Worm (Caenorhabditis elegans): Measurements from ENCODE around the gene spe-17.

The spe-17 gene

ce11 chrIV:12013120-12013519 is at the start of gene spe-17:
Gene spe-17 (plus strand): TSS chrIV:12013420.
- TF ChIP-seq nhr-28 (tag; optimal IDR thresholded peaks at IDR 0.05) = no peak
- no peak for TF ChIP-seq ztf-11 (tag; optimal IDR thresholded peaks at IDR 0.05)
- no peak for TF ChIP-seq aly-2 (tag; optimal IDR thresholded peaks at IDR 0.05)
- no peak for TF ChIP-seq tbx-2 (tag; optimal IDR thresholded peaks at IDR 0.05)
- no peak for TF ChIP-seq lin-39 (tag; optimal IDR thresholded peaks at IDR 0.05)
- TF ChIP-seq nhr-76 (tag; optimal IDR thresholded peaks at IDR 0.05) = no peak
- no peak for TF ChIP-seq ceh-9 (tag; optimal IDR thresholded peaks at IDR 0.05)
- TF ChIP-seq nfya-1 (tag; optimal IDR thresholded peaks at IDR 0.05; ENCODE audit: insufficient read depth) = no peak

ce11 chrIV:11965327-11965726 is 47.9 kb upstream of the spe-17 start, which contains the start of gene srj-1:
Gene srj-1 (minus strand): TSS chrIV:11965427.
- peak; percentile 49 for TF ChIP-seq nhr-11 (tag; optimal IDR thresholded peaks at IDR 0.05)
- no peak for TF ChIP-seq fkh-2 (tag; optimal IDR thresholded peaks at IDR 0.05)
- TF ChIP-seq fos-1 (tag; optimal IDR thresholded peaks at IDR 0.05) = no peak

ce11 chrIV:11970171-11970570 is 43.0 kb upstream of the spe-17 start, which contains the start of gene ZK829.9:
Gene ZK829.9 (plus strand): TSS chrIV:11970534.
- TF ChIP-seq zag-1 (tag; optimal IDR thresholded peaks at IDR 0.05) (no peak), nhr-67 (tag; optimal IDR thresholded peaks at IDR 0.05) (no peak), pqm-1 (tag; optimal IDR thresholded peaks at IDR 0.05) (no peak), elt-1 (tag; optimal IDR thresholded peaks at IDR 0.05) (no peak), elt-2 (tag; optimal IDR thresholded peaks at IDR 0.05) (no peak), nhr-25 (tag; optimal IDR thresholded peaks at IDR 0.05) (no peak), fkh-10 (GFP tag; optimal IDR thresholded peaks at IDR 0.05) (no peak), skn-1 (tag; optimal IDR thresholded peaks at IDR 0.05) (no peak), ceh-82 (tag; optimal IDR thresholded peaks at IDR 0.05) (no peak), R02D3.7 (tag; optimal IDR thresholded peaks at IDR 0.05) (no peak), tbx-2 (tag; optimal IDR thresholded peaks at IDR 0.05) (no peak), ztf-11 (tag; optimal IDR thresholded peaks at IDR 0.05) (no peak), egl-27 (tag; optimal IDR thresholded peaks at IDR 0.05) (no peak), lin-15B (tag; optimal IDR thresholded peaks at IDR 0.05) (no peak), nhr-43 (tag; optimal IDR thresholded peaks at IDR 0.05; ENCODE audit: poor library complexity, severe bottlenecking) (no peak), nhr-76 (tag; optimal IDR thresholded peaks at IDR 0.05) (no peak), nfya-1 (tag; optimal IDR thresholded peaks at IDR 0.05; ENCODE audit: insufficient read depth) (no peak), jun-1 (tag; optimal IDR thresholded peaks at IDR 0.05) (no peak), ceh-28 (tag; optimal IDR thresholded peaks at IDR 0.05) (no peak)

- TF ChIP-seq elt-1 (tag; optimal IDR thresholded peaks at IDR 0.05) (no peak), nhr-43 (tag; optimal IDR thresholded peaks at IDR 0.05; ENCODE audit: poor library complexity, severe bottlenecking) (no peak), ztf-4 (tag; optimal IDR thresholded peaks at IDR 0.05) (no peak), fos-1 (tag; optimal IDR thresholded peaks at IDR 0.05) (no peak), sea-2 (GFP tag; optimal IDR thresholded peaks at IDR 0.05) (no peak), ama-1 (optimal IDR thresholded peaks at IDR 0.05) (no peak), egl-5 (tag; optimal IDR thresholded peaks at IDR 0.05) (no peak), snpc-4 (tag; optimal IDR thresholded peaks at IDR 0.05) (no peak), zag-1 (tag; optimal IDR thresholded peaks at IDR 0.05) (no peak), elt-3 (tag; optimal IDR thresholded peaks at IDR 0.05) (no peak), aly-2 (tag; optimal IDR thresholded peaks at IDR 0.05) (no peak)
These were observed 26.8 kb upstream of the spe-17 start for ce11 chrIV:11986407-11986806.

- TF ChIP-seq pha-4 (tag; optimal IDR thresholded peaks at IDR 0.05) = no peak
- no peak for TF ChIP-seq nhr-77 (tag; optimal IDR thresholded peaks at IDR 0.05)
- no peak for TF ChIP-seq nfya-1 (tag; optimal IDR thresholded peaks at IDR 0.05; ENCODE audit: insufficient read depth)
- no peak for TF ChIP-seq skn-1 (tag; optimal IDR thresholded peaks at IDR 0.05)
- no peak for TF ChIP-seq aly-2 (tag; optimal IDR thresholded peaks at IDR 0.05)
- no peak for TF ChIP-seq tbx-2 (tag; optimal IDR thresholded peaks at IDR 0.05)
These were observed 8.0 kb upstream of the spe-17 start for ce11 chrIV:12005090-12005770.
